Fruit fly (Drosophila melanogaster) whole organism, embryonic: Measurements from ENCODE around the gene CG10214.
A peak's percentile ranks its signal among the peaks of the same experiment; 100 is the strongest.

Experiments
- BtbVII ChIP-seq: fragments of 200-800 bp; sonication (Bioruptor generic); optimal IDR thresholded peaks from 3 replicates; lab custom pipeline; 2017; ENCODE audit warnings: missing biosample characterization, mild to moderate bottlenecking, missing genetic modification characterization
- CG10147 ChIP-seq: fragments of 200-800 bp; sonication (Bioruptor generic); optimal IDR thresholded peaks from 2 replicates; lab custom pipeline; 2019; ENCODE audit warnings: missing biosample characterization, mild to moderate bottlenecking, missing genetic modification characterization, moderate library complexity
- CG10274 ChIP-seq: fragments of 200-800 bp; sonication (Bioruptor generic); optimal IDR thresholded peaks from 3 replicates; lab custom pipeline; 2017; ENCODE audit warnings: missing biosample characterization, mild to moderate bottlenecking, missing genetic modification characterization
- CG12071 ChIP-seq: fragments of 200-800 bp; sonication (Bioruptor generic); optimal IDR thresholded peaks from 3 replicates; lab custom pipeline; 2018; ENCODE audit warnings: missing biosample characterization, mild to moderate bottlenecking, missing genetic modification characterization
- CG14965 ChIP-seq: fragments of 200-800 bp; sonication (Bioruptor generic); optimal IDR thresholded peaks from 2 replicates; lab custom pipeline; 2016; ENCODE audit warnings: missing biosample characterization, missing genetic modification characterization, borderline replicate concordance
- CG15073 ChIP-seq: fragments of 200-800 bp; sonication (Bioruptor generic); optimal IDR thresholded peaks from 2 replicates; lab custom pipeline; 2016; ENCODE audit warnings: missing biosample characterization, missing genetic modification characterization
- CG15269 ChIP-seq: fragments of 200-800 bp; sonication (Bioruptor generic); optimal IDR thresholded peaks from 2 replicates; lab custom pipeline; 2018; ENCODE audit warnings: missing biosample characterization, mild to moderate bottlenecking, missing genetic modification characterization, moderate library complexity
- CG15514 ChIP-seq: fragments of 200-800 bp; sonication (Bioruptor generic); optimal IDR thresholded peaks from 3 replicates; lab custom pipeline; 2017; ENCODE audit warnings: missing biosample characterization, missing genetic modification characterization, mild to moderate bottlenecking, moderate library complexity, missing genetic modification reagents
- CG1602 ChIP-seq: fragments of 200-800 bp; sonication (Bioruptor generic); optimal IDR thresholded peaks from 3 replicates; lab custom pipeline; 2016; ENCODE audit warnings: missing biosample characterization, missing genetic modification characterization
- CG17359 ChIP-seq: fragments of 200-800 bp; sonication (Bioruptor generic); optimal IDR thresholded peaks from 3 replicates; lab custom pipeline; 2018; ENCODE audit warnings: missing biosample characterization, mild to moderate bottlenecking, missing genetic modification characterization, moderate library complexity
- CG18011 ChIP-seq: fragments of 200-800 bp; sonication (Bioruptor generic); optimal IDR thresholded peaks from 2 replicates; lab custom pipeline; 2017; ENCODE audit warnings: missing biosample characterization, missing genetic modification characterization, mild to moderate bottlenecking, moderate library complexity, missing genotype
- CG31365 ChIP-seq: fragments of 200-800 bp; sonication (Bioruptor generic); optimal IDR thresholded peaks from 2 replicates; lab custom pipeline; 2018; ENCODE audit warnings: missing biosample characterization, mild to moderate bottlenecking, missing genetic modification characterization
- CG6854 ChIP-seq: fragments of 200-800 bp; sonication (Bioruptor generic); optimal IDR thresholded peaks from 3 replicates; lab custom pipeline; 2017; ENCODE audit warnings: missing biosample characterization, mild to moderate bottlenecking, missing genetic modification characterization
- CG7786 ChIP-seq: fragments of 200-800 bp; sonication (Bioruptor generic); optimal IDR thresholded peaks from 2 replicates; lab custom pipeline; 2016; ENCODE audit warnings: missing biosample characterization, missing genetic modification characterization
- CG8765 ChIP-seq: fragments of 200-800 bp; sonication (Bioruptor generic); IDR thresholded peaks from 2 replicates; pipeline ENCODE4 v1.3.6; 2022; ENCODE audit warnings: missing biosample characterization, missing genetic modification characterization
- CG9437 ChIP-seq: fragments of 200-800 bp; sonication (Bioruptor generic); optimal IDR thresholded peaks from 2 replicates; lab custom pipeline; 2018; ENCODE audit warnings: missing biosample characterization, mild to moderate bottlenecking, missing genetic modification characterization
- CG9609 ChIP-seq: fragments of 200-800 bp; sonication (Bioruptor generic); optimal IDR thresholded peaks from 3 replicates; lab custom pipeline; 2016; ENCODE audit warnings: missing biosample characterization, missing genetic modification characterization
- CG9727 ChIP-seq: fragments of 200-800 bp; sonication (Bioruptor generic); optimal IDR thresholded peaks from 3 replicates; lab custom pipeline; 2017; ENCODE audit warnings: missing biosample characterization, mild to moderate bottlenecking, missing genetic modification characterization
- D19A ChIP-seq: fragments of 200-800 bp; optimal IDR thresholded peaks from 3 replicates; lab custom pipeline; 2019; ENCODE audit warnings: missing biosample characterization, mild to moderate bottlenecking, missing genetic modification characterization, moderate library complexity
- D19B ChIP-seq: fragments of 200-800 bp; sonication (Bioruptor generic); optimal IDR thresholded peaks from 2 replicates; lab custom pipeline; 2017; ENCODE audit warnings: missing biosample characterization, mild to moderate bottlenecking, missing genetic modification characterization
- Doc2 ChIP-seq: fragments of 200-800 bp; sonication (Bioruptor generic); IDR thresholded peaks from 2 replicates; pipeline ENCODE4 v1.3.6; 2022; ENCODE audit warnings: missing biosample characterization, missing genetic modification characterization
- Doc3 ChIP-seq: fragments of 200-800 bp; sonication (Bioruptor generic); IDR thresholded peaks from 3 replicates; pipeline ENCODE4 v1.3.6; 2022; ENCODE audit warnings: missing biosample characterization, missing genetic modification characterization; ENCODE audit not compliant: partially characterized antibody
- Fer2 ChIP-seq: fragments of 200-800 bp; sonication (Bioruptor generic); optimal IDR thresholded peaks from 2 replicates; lab custom pipeline; 2018; ENCODE audit warnings: missing biosample characterization, mild to moderate bottlenecking, missing genetic modification characterization, moderate library complexity
- H15 ChIP-seq: fragments of 200-800 bp; sonication (Bioruptor generic); IDR thresholded peaks from 3 replicates; pipeline ENCODE4 v1.3.6; 2022; ENCODE audit warnings: missing biosample characterization, missing genetic modification characterization
- H2.0 ChIP-seq: fragments of 200-800 bp; sonication (Bioruptor generic); IDR thresholded peaks from 2 replicates; pipeline ENCODE4 v1.3.6; 2022; ENCODE audit warnings: missing biosample characterization, missing genetic modification characterization
- Hey ChIP-seq: fragments of 200-800 bp; sonication (Bioruptor generic); optimal IDR thresholded peaks from 3 replicates; lab custom pipeline; 2018; ENCODE audit warnings: missing biosample characterization, mild to moderate bottlenecking, missing genetic modification characterization
- Hsf ChIP-seq: fragments of 200-800 bp; sonication (Bioruptor generic); optimal IDR thresholded peaks from 3 replicates; lab custom pipeline; 2016; ENCODE audit warnings: missing biosample characterization, missing genetic modification characterization
- NFAT ChIP-seq: fragments of 200-800 bp; sonication (Bioruptor generic); IDR thresholded peaks from 2 replicates; pipeline ENCODE4 v1.3.6; 2022; ENCODE audit warnings: missing biosample characterization, missing genetic modification characterization
- Neu2 ChIP-seq: fragments of 200-800 bp; sonication (Bioruptor generic); optimal IDR thresholded peaks from 3 replicates; lab custom pipeline; 2016; ENCODE audit warnings: missing biosample characterization, missing genetic modification characterization, borderline replicate concordance
- Optix ChIP-seq: fragments of 200-800 bp; sonication (Bioruptor generic); IDR thresholded peaks from 3 replicates; pipeline ENCODE4 v1.3.6; 2022; ENCODE audit warnings: missing biosample characterization, missing genetic modification characterization
- crc ChIP-seq: fragments of 200-800 bp; sonication (Bioruptor generic); optimal IDR thresholded peaks from 2 replicates; lab custom pipeline; 2016; ENCODE audit warnings: missing biosample characterization, missing genetic modification characterization
- dm ChIP-seq: fragments of 200-800 bp; sonication (Bioruptor generic); optimal IDR thresholded peaks from 3 replicates; lab custom pipeline; 2016; ENCODE audit warnings: missing biosample characterization, missing genetic modification characterization
- ems ChIP-seq: fragments of 200-800 bp; sonication (Bioruptor generic); optimal IDR thresholded peaks from 3 replicates; lab custom pipeline; 2016; ENCODE audit warnings: missing biosample characterization, missing genetic modification characterization
- eve ChIP-seq, 2 experiments: fragments of >200 bp; optimal IDR thresholded peaks; 2 replicates each; lab custom pipeline; 2017; ENCODE audit warnings: missing biosample characterization in 2 of 2, missing genetic modification characterization in 2 of 2
- fd96Cb ChIP-seq: fragments of 200-800 bp; sonication (Bioruptor generic); optimal IDR thresholded peaks from 2 replicates; lab custom pipeline; 2018; ENCODE audit warnings: missing biosample characterization, mild to moderate bottlenecking, missing genetic modification characterization, moderate library complexity
- fu2 ChIP-seq: fragments of 200-800 bp; sonication (Bioruptor generic); optimal IDR thresholded peaks from 2 replicates; lab custom pipeline; 2016; ENCODE audit warnings: missing biosample characterization, missing genetic modification characterization
- gfzf ChIP-seq: fragments of 200-800 bp; sonication (Bioruptor generic); optimal IDR thresholded peaks from 2 replicates; lab custom pipeline; 2016; ENCODE audit warnings: missing biosample characterization, mild to moderate bottlenecking, missing genetic modification characterization, moderate library complexity
- grn ChIP-seq: fragments of 200-800 bp; sonication (Bioruptor generic); optimal IDR thresholded peaks from 3 replicates; lab custom pipeline; 2017; ENCODE audit warnings: missing biosample characterization, missing genetic modification characterization
- gsb-n ChIP-seq: fragments of 200-800 bp; sonication (Bioruptor generic); optimal IDR thresholded peaks from 3 replicates; lab custom pipeline; 2018; ENCODE audit warnings: missing biosample characterization, mild to moderate bottlenecking, missing genetic modification characterization
- h ChIP-seq: fragments of >200 bp; optimal IDR thresholded peaks from 2 replicates; lab custom pipeline; 2017
- jing ChIP-seq: fragments of 200-800 bp; sonication (Bioruptor generic); optimal IDR thresholded peaks from 2 replicates; lab custom pipeline; 2018; ENCODE audit warnings: missing biosample characterization, mild to moderate bottlenecking, missing genetic modification characterization
- p53 ChIP-seq: fragments of 200-800 bp; sonication (Bioruptor generic); optimal IDR thresholded peaks from 2 replicates; lab custom pipeline; 2016; ENCODE audit warnings: missing biosample characterization, missing genetic modification characterization
- sd ChIP-seq: fragments of 200-800 bp; sonication (Bioruptor generic); optimal IDR thresholded peaks from 3 replicates; lab custom pipeline; 2018; ENCODE audit warnings: missing biosample characterization, mild to moderate bottlenecking, missing genetic modification characterization, moderate library complexity
- sisA ChIP-seq: fragments of 200-800 bp; sonication (Bioruptor generic); IDR thresholded peaks from 2 replicates; pipeline ENCODE4 v1.3.6; 2022; ENCODE audit warnings: missing biosample characterization, missing genetic modification characterization
- slp2 ChIP-seq: fragments of 200-800 bp; sonication (Bioruptor generic); optimal IDR thresholded peaks from 2 replicates; lab custom pipeline; 2016; ENCODE audit warnings: missing biosample characterization, missing genetic modification characterization
- sob ChIP-seq: fragments of 200-800 bp; sonication (Bioruptor generic); IDR thresholded peaks from 2 replicates; pipeline ENCODE4 v1.3.6; 2022; ENCODE audit warnings: missing biosample characterization, missing genetic modification characterization
- ssp ChIP-seq: fragments of 200-800 bp; sonication (Bioruptor generic); IDR thresholded peaks from 2 replicates; pipeline ENCODE4 v1.3.6; 2022; ENCODE audit warnings: missing biosample characterization, missing genetic modification characterization
- tio ChIP-seq: fragments of 200-800 bp; sonication (Bioruptor generic); optimal IDR thresholded peaks from 2 replicates; lab custom pipeline; 2017; ENCODE audit warnings: missing biosample characterization, missing genetic modification characterization, inconsistent platforms
- toy ChIP-seq: fragments of 200-800 bp; sonication (Bioruptor generic); IDR thresholded peaks from 2 replicates; pipeline ENCODE4 v1.3.6; 2022; ENCODE audit warnings: missing biosample characterization, missing genetic modification characterization
- unc-4 ChIP-seq: fragments of 200-800 bp; sonication (Bioruptor generic); IDR thresholded peaks from 2 replicates; pipeline ENCODE4 v1.3.6; 2022; ENCODE audit warnings: missing biosample characterization, missing genetic modification characterization; ENCODE audit not compliant: partially characterized antibody
- usp ChIP-seq: fragments of >200 bp; optimal IDR thresholded peaks from 2 replicates; lab custom pipeline; 2017; ENCODE audit warnings: missing biosample characterization, missing genetic modification characterization

CG10214 gene

DNA sequence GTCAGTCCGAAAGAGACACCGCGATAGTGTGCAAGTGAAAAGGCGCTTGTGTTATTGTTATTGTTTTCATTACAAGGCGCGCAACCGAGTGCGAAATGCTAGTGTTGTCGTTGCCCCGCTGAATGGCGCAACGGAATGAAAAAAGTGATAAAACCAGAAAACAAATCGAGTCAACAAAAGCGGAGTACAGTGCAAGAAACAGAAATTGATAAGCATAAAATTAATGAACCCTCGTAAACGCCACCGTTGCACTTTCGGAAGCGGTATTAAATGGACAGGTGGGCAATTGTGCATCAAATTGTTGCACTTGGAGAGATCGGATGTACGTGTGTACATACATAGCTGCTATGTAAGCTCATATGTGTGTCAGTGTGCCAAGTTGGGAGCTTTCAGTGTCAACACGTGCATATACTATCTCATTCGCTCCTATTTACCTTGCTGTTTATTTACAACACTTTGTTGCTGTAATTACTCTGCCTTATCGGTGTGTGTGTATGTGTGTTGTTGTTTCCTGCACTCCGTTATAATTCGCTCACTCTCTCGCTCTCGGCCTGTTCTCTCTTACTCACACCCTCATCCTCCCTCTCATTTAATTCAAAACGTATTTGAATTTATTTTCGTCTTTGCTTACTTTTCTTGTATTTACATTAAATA is 43.8 kb downstream of the CG10214 start (continued):
- TF ChIP-seq fd96Cb (tag; lab: Kevin White, UChicago) (peak; percentile 3), sd (tag; lab: Kevin White, UChicago) (no peak), D19B (no peak), usp (no peak), CG1602 (GFP tag; lab: Kevin White, UChicago) (no peak), dm (GFP tag; lab: Kevin White, UChicago) (no peak), Doc3 (GFP tag; lab: Robert Waterston, UW) (no peak), CG10147 (GFP tag; lab: Kevin White, UChicago) (no peak), CG9609 (GFP tag; lab: Kevin White, UChicago) (no peak), tio (GFP tag; lab: Kevin White, UChicago) (no peak), sob (GFP tag; lab: Robert Waterston, UW) (no peak), CG12071 (GFP tag; lab: Kevin White, UChicago) (peak; percentile 94), CG14965 (GFP tag; lab: Kevin White, UChicago) (peak; percentile 63), gfzf (no peak), Optix (GFP tag; lab: Robert Waterston, UW) (peak; percentile 42; the same call in 1 of the 3 replicates), Doc2 (no peak), CG31365 (tag; lab: Kevin White, UChicago) (peak; percentile 82), CG10274 (no peak), grn (GFP tag; lab: Kevin White, UChicago) (peak; percentile 71), Hey (tag; lab: Kevin White, UChicago) (peak; percentile 47), CG15514 (GFP tag; lab: Kevin White, UChicago) (peak; percentile 11), CG17359 (peak; percentile 84), CG9437 (no peak), h (lab: Kevin White, UChicago) (no peak), jing (GFP tag; lab: Kevin White, UChicago) (no peak), slp2 (GFP tag; lab: Kevin White, UChicago) (peak; percentile 56), p53 (GFP tag; lab: Kevin White, UChicago) (peak; percentile 61), Hsf (GFP tag; lab: Kevin White, UChicago) (no peak), fu2 (GFP tag; lab: Kevin White, UChicago) (no peak), H15 (GFP tag; lab: Robert Waterston, UW) (peak; percentile 52; the same call in 1 of the 3 replicates), CG15073 (GFP tag; lab: Kevin White, UChicago) (no peak), CG6854 (peak; percentile 41), CG15269 (tag; lab: Kevin White, UChicago) (peak; percentile 2), D19A (tag; lab: Kevin White, UChicago) (no peak), gsb-n (tag; lab: Kevin White, UChicago) (peak; percentile 54), unc-4 (GFP tag; lab: Robert Waterston, UW) (no peak), eve (GFP tag; optimal IDR thresholded peaks at IDR 0.05; lab: Kevin White, UChicago) (peak in 1 of 2 experiments; percentile 85), sisA (GFP tag; lab: Robert Waterston, UW) (no peak), NFAT (GFP tag; lab: Robert Waterston, UW) (no peak), CG8765 (GFP tag; lab: Robert Waterston, UW) (no peak), ems (GFP tag; lab: Kevin White, UChicago) (peak; percentile 23), BtbVII (GFP tag; lab: Kevin White, UChicago) (no peak), ssp (no peak), Neu2 (GFP tag; lab: Kevin White, UChicago) (no peak), CG7786 (GFP tag; lab: Kevin White, UChicago) (no peak), crc (no peak), toy (GFP tag; lab: Robert Waterston, UW) (no peak; the same call in 1 of the 2 replicates), Fer2 (tag; lab: Kevin White, UChicago) (no peak), H2.0 (GFP tag; lab: Robert Waterston, UW) (no peak), CG9727 (GFP tag; lab: Kevin White, UChicago) (peak; percentile 43), CG18011 (GFP tag; lab: Kevin White, UChicago) (no peak)
